Fruit fly (Drosophila melanogaster): ENCODE measurements around the gene CG17806.

The CG17806 gene

DNA sequence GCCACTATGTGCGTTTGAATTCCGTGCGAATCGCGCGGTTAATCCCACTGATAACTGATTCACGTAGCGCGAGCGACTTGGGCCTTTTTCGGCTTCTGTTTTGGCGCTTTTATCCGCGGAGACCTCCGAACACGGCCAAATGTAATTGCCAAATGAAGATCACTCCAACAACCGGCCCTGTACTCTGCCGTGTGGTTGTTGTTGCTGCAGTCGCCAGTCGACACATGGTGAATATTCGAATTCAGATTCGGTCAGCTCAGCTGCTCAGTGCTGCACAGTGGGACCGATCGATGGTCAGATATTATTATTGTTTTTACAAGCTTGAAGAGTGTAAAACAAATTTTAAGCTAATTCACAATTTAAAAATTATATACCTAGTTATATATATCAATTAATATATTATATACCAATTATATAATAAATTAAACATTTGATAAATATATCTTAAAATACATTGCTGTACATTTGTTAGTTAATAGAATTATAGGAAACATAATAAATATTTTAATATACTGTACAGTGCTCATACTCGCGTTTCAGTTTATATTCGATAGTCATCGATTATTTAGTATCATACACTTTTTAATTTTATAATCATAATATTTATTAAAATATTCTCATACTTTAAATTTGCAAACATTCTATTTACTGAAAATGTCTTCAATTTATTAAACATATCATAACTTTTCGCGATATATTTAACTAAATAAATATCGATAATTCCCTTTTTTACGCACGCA lies 8.6 kb downstream of the CG17806 start, which contains the start of gene CG43102 (continued):
- TF ChIP-seq CG9215 (GFP tag; IDR thresholded peaks at IDR 0.05) (peak; percentile 54; the same call in 1 of the 2 replicates), hb (GFP tag; IDR thresholded peaks at IDR 0.05; ENCODE audit: partially characterized antibody) (no peak), pros (GFP tag; optimal IDR thresholded peaks at IDR 0.05) (no peak), gcm (GFP tag; optimal IDR thresholded peaks at IDR 0.05) (peak; percentile 37), bsh (GFP tag; optimal IDR thresholded peaks at IDR 0.05) (peak; percentile 39 to 68), CG13624 (GFP tag; optimal IDR thresholded peaks at IDR 0.05) (peak; percentile 8), Ravus (GFP tag; IDR thresholded peaks at IDR 0.05) (no peak; the same call in 1 of the 2 replicates), Hand (GFP tag; optimal IDR thresholded peaks at IDR 0.05) (no peak), Bdp1 (GFP tag; optimal IDR thresholded peaks at IDR 0.05) (peak; percentile 31), CG17802 (tag; optimal IDR thresholded peaks at IDR 0.05) (peak; percentile 52), kay (GFP tag; optimal IDR thresholded peaks at IDR 0.05) (peak; percentile 11), nerfin-1 (tag; optimal IDR thresholded peaks at IDR 0.05) (peak; percentile 46), CG10654 (GFP tag; optimal IDR thresholded peaks at IDR 0.05) (peak; percentile 59), Hr51 (GFP tag; optimal IDR thresholded peaks at IDR 0.05) (peak; percentile 51 to 78), pum (GFP tag; optimal IDR thresholded peaks at IDR 0.05) (peak; percentile 37), maf-S (GFP tag; optimal IDR thresholded peaks at IDR 0.05) (peak; percentile 18), Xbp1 (GFP tag; optimal IDR thresholded peaks at IDR 0.05) (peak; percentile 73), MTF-1 (GFP tag; optimal IDR thresholded peaks at IDR 0.05; ENCODE audit: borderline replicate concordance) (no peak), Ptx1 (GFP tag; IDR thresholded peaks at IDR 0.05) (peak; percentile 79), Sin3A (optimal IDR thresholded peaks at IDR 0.05) (no peak), CG9437 (GFP tag; optimal IDR thresholded peaks at IDR 0.05) (peak; percentile 59), CG10431 (GFP tag; optimal IDR thresholded peaks at IDR 0.05) (peak; percentile 22), fd3F (GFP tag; optimal IDR thresholded peaks at IDR 0.05) (peak; percentile 49), CG4360 (GFP tag; IDR thresholded peaks at IDR 0.05) (peak; percentile 95), sug (tag; optimal IDR thresholded peaks at IDR 0.05) (peak; percentile 64), CG4424 (GFP tag; optimal IDR thresholded peaks at IDR 0.05) (peak; percentile 67), Bteb2 (GFP tag; optimal IDR thresholded peaks at IDR 0.05) (peak; percentile 12), ERR (GFP tag; optimal IDR thresholded peaks at IDR 0.05) (peak; percentile 59), CG30431 (GFP tag; optimal IDR thresholded peaks at IDR 0.05) (peak; percentile 54), tap (tag; optimal IDR thresholded peaks at IDR 0.05) (peak; percentile 66), CG3995 (GFP tag; optimal IDR thresholded peaks at IDR 0.05) (peak; percentile 39), wek (GFP tag; optimal IDR thresholded peaks at IDR 0.05) (peak; percentile 58), Kr (GFP tag; optimal IDR thresholded peaks at IDR 0.05) (no peak), Gsc (GFP tag; IDR thresholded peaks at IDR 0.05) (no peak), yki (optimal IDR thresholded peaks at IDR 0.05) (no peak), CG17186 (GFP tag; optimal IDR thresholded peaks at IDR 0.05) (no peak), Dp (GFP tag; optimal IDR thresholded peaks at IDR 0.05) (peak; percentile 35), CG6791 (GFP tag; IDR thresholded peaks at IDR 0.05; ENCODE audit: partially characterized antibody) (peak; percentile 49; the same call in 2 of the 3 replicates), dmrt99B (tag; optimal IDR thresholded peaks at IDR 0.05) (peak; percentile 70), Sry-β (GFP tag; optimal IDR thresholded peaks at IDR 0.05) (no peak), Dbx (GFP tag; IDR thresholded peaks at IDR 0.05) (peak; percentile 72), kah (GFP tag; optimal IDR thresholded peaks at IDR 0.05) (peak; percentile 60), jumu (GFP tag; optimal IDR thresholded peaks at IDR 0.05) (peak; percentile 17), zf30C (GFP tag; optimal IDR thresholded peaks at IDR 0.05) (no peak), Max (GFP tag; optimal IDR thresholded peaks at IDR 0.05) (no peak), CG7271 (tag; optimal IDR thresholded peaks at IDR 0.05) (no peak), gt (GFP tag; IDR thresholded peaks at IDR 0.05) (no peak), bab2 (GFP tag; optimal IDR thresholded peaks at IDR 0.05) (peak; percentile 34), CG31441 (GFP tag; IDR thresholded peaks at IDR 0.05) (peak; percentile 83)
